In genomic region chrX:16016796-16017195, ce11 we compare ENCODE assay signal across 2 worm cellular contexts.
TF ChIP-seq lines count a peak whose summit lies in the region.

VB0395L.1 (minus strand) TSS chrX:16016981.
nhx-1 (plus strand) TSS chrX:16017121.

TF ChIP-seq in whole organism, L3 larva, 47 proteins besides CTCF, POLR2A, EP300 and RAD21:
- TF ChIP-seq ceh-9 (tag; optimal IDR thresholded peaks at IDR 0.05; lab: Kevin White, UChicago) (no peak), pha-4 (tag; optimal IDR thresholded peaks at IDR 0.05; lab: Kevin White, UChicago) (peak; percentile 55)

TF ChIP-seq in whole organism, L4 larva, 104 proteins besides CTCF, POLR2A, EP300 and RAD21:
- TF ChIP-seq php-3 (GFP tag; IDR thresholded peaks at IDR 0.05; lab: Robert Waterston, UW) (no peak), nhr-28 (tag; optimal IDR thresholded peaks at IDR 0.05; lab: Kevin White, UChicago) (peak; percentile 3), unc-62 (GFP tag; optimal IDR thresholded peaks at IDR 0.05 in 1 of 2; lab: Kevin White, UChicago) (no peak), unc-62 (tag; optimal IDR thresholded peaks at IDR 0.05; lab: Kevin White, UChicago) (no peak), pqm-1 (tag; optimal IDR thresholded peaks at IDR 0.05; lab: Kevin White, UChicago) (no peak), daf-16 (GFP tag; optimal IDR thresholded peaks at IDR 0.05; lab: Kevin White, UChicago) (no peak), daf-16 (tag; optimal IDR thresholded peaks at IDR 0.05; lab: Kevin White, UChicago) (peak; percentile 92)
TF ChIP-seq in whole organism, L4 larva: peak in this region for 2.

Comparison
In these comparisons a context has a peak if more than half of its experiments do, and no peak if none do; other contexts are left out.
1. Of the 28 proteins assayed by ChIP-seq in both whole organism, L4 larva and whole organism, L3 larva: peak only in whole organism, L4 larva: nhr-28; only in whole organism, L3 larva: pha-4; in both: none; in neither: 26.